Fruit fly (Drosophila melanogaster): ENCODE results near the gene CG7173.

CG7173 gene

dm6 chr3L:21554752-21555151 lies 3.3 kb downstream of the CG7173 start, which contains the start of gene Wnk:
Gene Wnk (minus strand): TSS chr3L:21554928.
- TF ChIP-seq CG17801 (GFP tag; optimal IDR thresholded peaks at IDR 0.05; ENCODE audit: partially characterized antibody): no peak

- TF ChIP-seq CG17801 (GFP tag; optimal IDR thresholded peaks at IDR 0.05; ENCODE audit: partially characterized antibody): no peak
Observed at dm6 chr3L:21542059-21542458, 16.0 kb downstream of the CG7173 start, which contains the start of gene CG33290. Gene CG33290 (plus strand): TSS chr3L:21542359.

- TF ChIP-seq CG17801 (GFP tag; optimal IDR thresholded peaks at IDR 0.05; ENCODE audit: partially characterized antibody): peak; percentile 33
Observed at dm6 chr3L:21539245-21540196, 18.5 kb downstream of the CG7173 start, which contains the start of the genes COX8 and VhaM9.7-b. Gene COX8 (minus strand): TSS chr3L:21539447. Gene VhaM9.7-b (plus strand): TSS chr3L:21539862.

- no peak for TF ChIP-seq CG17801 (GFP tag; optimal IDR thresholded peaks at IDR 0.05; ENCODE audit: partially characterized antibody)
Observed at dm6 chr3L:21538893-21539244, 19.2 kb downstream of the CG7173 start.

dm6 chr3L:21536857-21537256 lies 21.2 kb downstream of the CG7173 start, which contains the start of gene Rpn10:
Gene Rpn10 (plus strand): TSS chr3L:21537000.
- no peak for TF ChIP-seq CG17801 (GFP tag; optimal IDR thresholded peaks at IDR 0.05; ENCODE audit: partially characterized antibody)

dm6 chr3L:21534360-21534759 lies 23.7 kb downstream of the CG7173 start, which contains the start of gene ppk5:
Gene ppk5 (plus strand): TSS chr3L:21534660.
- TF ChIP-seq CG17801 (GFP tag; optimal IDR thresholded peaks at IDR 0.05; ENCODE audit: partially characterized antibody): no peak

dm6 chr3L:21533270-21533948 lies 24.6 kb downstream of the CG7173 start, which contains the start of gene Mkrn1:
Gene Mkrn1 (minus strand): TSS chr3L:21533713.
- peak; percentile 62 for TF ChIP-seq CG17801 (GFP tag; optimal IDR thresholded peaks at IDR 0.05; ENCODE audit: partially characterized antibody)

- TF ChIP-seq CG17801 (GFP tag; optimal IDR thresholded peaks at IDR 0.05; ENCODE audit: partially characterized antibody): no peak
Observed at dm6 chr3L:21529108-21529507, 28.9 kb downstream of the CG7173 start, which contains the start of gene Arv1. Gene Arv1 (minus strand): TSS chr3L:21529333.

dm6 chr3L:21524071-21524889 lies 33.7 kb downstream of the CG7173 start:
- no peak for TF ChIP-seq CG17801 (GFP tag; optimal IDR thresholded peaks at IDR 0.05; ENCODE audit: partially characterized antibody)

dm6 chr3L:21523059-21523836 lies 34.8 kb downstream of the CG7173 start, which contains the start of gene CG7611:
Gene CG7611 (plus strand): TSS chr3L:21523186.
- TF ChIP-seq CG17801 (GFP tag; optimal IDR thresholded peaks at IDR 0.05; ENCODE audit: partially characterized antibody): no peak

- no peak for TF ChIP-seq CG17801 (GFP tag; optimal IDR thresholded peaks at IDR 0.05; ENCODE audit: partially characterized antibody)
Observed at dm6 chr3L:21518345-21518744, 39.7 kb downstream of the CG7173 start.

- TF ChIP-seq CG17801 (GFP tag; optimal IDR thresholded peaks at IDR 0.05; ENCODE audit: partially characterized antibody): peak; percentile 19
Observed at dm6 chr3L:21516716-21517266, 41.2 kb downstream of the CG7173 start.
